Worm (Caenorhabditis elegans) whole organism, mixed stage, embryonic: Measurements from ENCODE around the gene phy-3.

Experiments used
- bed-3 ChIP-seq: fragments of 200-800 bp; sonication (Bioruptor generic); optimal IDR thresholded peaks from 3 replicates; lab custom pipeline; 2018; ENCODE audit warnings: mild to moderate bottlenecking, missing genetic modification characterization, moderate library complexity, missing compliant biosample characterization
- blmp-1 ChIP-seq: fragments of 150-350 bp; optimal IDR thresholded peaks from 2 replicates; lab custom pipeline; 2014; ENCODE audit warnings: missing biosample characterization, missing genetic modification characterization
- ceh-39 ChIP-seq: fragments of 150-350 bp; optimal IDR thresholded peaks from 2 replicates; lab custom pipeline; 2014; ENCODE audit warnings: missing biosample characterization, missing genetic modification characterization
- ceh-43 ChIP-seq: fragments of 200-800 bp; sonication (Bioruptor generic); optimal IDR thresholded peaks from 2 replicates; lab custom pipeline; 2018; ENCODE audit warnings: mild to moderate bottlenecking, missing genetic modification characterization, moderate library complexity, missing compliant biosample characterization
- drap-1 ChIP-seq: fragments of 200-800 bp; sonication (Bioruptor generic); optimal IDR thresholded peaks from 3 replicates; lab custom pipeline; 2018; ENCODE audit warnings: mild to moderate bottlenecking, missing genetic modification characterization, missing compliant biosample characterization
- elt-1 ChIP-seq: sonication (generic microtip); optimal IDR thresholded peaks from 2 replicates; lab custom pipeline; 2017; ENCODE audit warnings: missing genetic modification characterization, mild to moderate bottlenecking, missing compliant biosample characterization, antibody characterized with exemption, moderate library complexity, borderline replicate concordance; ENCODE audit not compliant: insufficient read depth
- elt-3 ChIP-seq: fragments of 150-350 bp; optimal IDR thresholded peaks from 2 replicates; lab custom pipeline; 2014; ENCODE audit warnings: missing biosample characterization, missing genetic modification characterization
- ham-2 ChIP-seq: fragments of 200-800 bp; sonication (Bioruptor generic); optimal IDR thresholded peaks from 2 replicates; lab custom pipeline; 2018; ENCODE audit warnings: mild to moderate bottlenecking, missing genetic modification characterization, missing compliant biosample characterization
- hlh-1 ChIP-seq: fragments of 150-350 bp; optimal IDR thresholded peaks from 2 replicates; lab custom pipeline; 2014; ENCODE audit warnings: missing biosample characterization, missing genetic modification reagents, missing genetic modification characterization
- lin-13 ChIP-seq: fragments of 150-350 bp; optimal IDR thresholded peaks from 2 replicates; lab custom pipeline; 2014; ENCODE audit warnings: missing biosample characterization, missing genetic modification characterization
- lin-32 ChIP-seq: fragments of 200-800 bp; sonication (Bioruptor generic); optimal IDR thresholded peaks from 2 replicates; lab custom pipeline; 2018; ENCODE audit warnings: mild to moderate bottlenecking, missing genetic modification characterization, missing compliant biosample characterization
- lsy-2 ChIP-seq: fragments of 150-350 bp; optimal IDR thresholded peaks from 2 replicates; lab custom pipeline; 2014; ENCODE audit warnings: missing biosample characterization, missing genetic modification characterization
- mab-5 ChIP-seq: fragments of 150-350 bp; optimal IDR thresholded peaks from 2 replicates; lab custom pipeline; 2014; ENCODE audit warnings: missing biosample characterization, missing genetic modification characterization
- mep-1 ChIP-seq: fragments of 150-350 bp; optimal IDR thresholded peaks from 2 replicates; lab custom pipeline; 2017; ENCODE audit warnings: missing biosample characterization, missing genetic modification reagents, missing genetic modification characterization, inconsistent platforms
- mls-2 ChIP-seq: sonication (generic microtip); optimal IDR thresholded peaks from 2 replicates; lab custom pipeline; 2016; ENCODE audit warnings: mild to moderate bottlenecking, missing genetic modification characterization, moderate library complexity, missing compliant biosample characterization
- nhr-12 ChIP-seq: fragments of 150-350 bp; optimal IDR thresholded peaks from 2 replicates; lab custom pipeline; 2014; ENCODE audit warnings: missing biosample characterization, missing genetic modification characterization
- nhr-2 ChIP-seq: fragments of 150-350 bp; optimal IDR thresholded peaks from 2 replicates; lab custom pipeline; 2014; ENCODE audit warnings: missing biosample characterization, missing genetic modification characterization
- nhr-237 ChIP-seq: fragments of 150-350 bp; optimal IDR thresholded peaks from 2 replicates; lab custom pipeline; 2014; ENCODE audit warnings: missing biosample characterization, missing genetic modification characterization
- nhr-28 ChIP-seq: fragments of 150-350 bp; optimal IDR thresholded peaks from 2 replicates; lab custom pipeline; 2014; ENCODE audit warnings: missing biosample characterization, missing genetic modification characterization
- nhr-76 ChIP-seq: sonication (generic microtip); optimal IDR thresholded peaks from 2 replicates; lab custom pipeline; 2017; ENCODE audit warnings: missing biosample characterization, missing genetic modification characterization
- pha-4 ChIP-seq: fragments of 150-350 bp; optimal IDR thresholded peaks from 2 replicates; lab custom pipeline; 2018; ENCODE audit warnings: missing biosample characterization, missing genetic modification reagents, missing genetic modification characterization
- sem-2 ChIP-seq: fragments of 200-800 bp; sonication (Bioruptor generic); optimal IDR thresholded peaks from 2 replicates; lab custom pipeline; 2018; ENCODE audit warnings: mild to moderate bottlenecking, missing genetic modification characterization, missing compliant biosample characterization
- sptf-1 ChIP-seq: sonication (generic microtip); optimal IDR thresholded peaks from 2 replicates; lab custom pipeline; 2017; ENCODE audit warnings: mild to moderate bottlenecking, missing genetic modification characterization, moderate library complexity, missing compliant biosample characterization
- unc-120 ChIP-seq: sonication (generic microtip); optimal IDR thresholded peaks from 2 replicates; lab custom pipeline; 2017; ENCODE audit warnings: missing genetic modification characterization, missing compliant biosample characterization; ENCODE audit not compliant: poor library complexity, severe bottlenecking
- unc-62 ChIP-seq: fragments of 150-350 bp; optimal IDR thresholded peaks from 2 replicates; lab custom pipeline; 2014; ENCODE audit warnings: missing biosample characterization, missing genetic modification reagents, missing genetic modification characterization
- zip-8 ChIP-seq: fragments of 150-350 bp; optimal IDR thresholded peaks from 2 replicates; lab custom pipeline; 2014; ENCODE audit warnings: missing biosample characterization, missing genetic modification characterization
- ztf-11 ChIP-seq: fragments of 150-350 bp; optimal IDR thresholded peaks from 2 replicates; lab custom pipeline; 2014; ENCODE audit warnings: missing biosample characterization, missing genetic modification characterization

Gene phy-3

ce11 chrV:16812371-16812770 lies 20.6 kb upstream of the phy-3 start:
- TF ChIP-seq bed-3 (GFP tag; lab: Kevin White, UChicago) (no peak), mab-5 (tag; lab: Kevin White, UChicago) (no peak), mep-1 (no peak), nhr-12 (tag; lab: Kevin White, UChicago) (no peak), blmp-1 (tag; lab: Kevin White, UChicago) (no peak), ceh-39 (tag; lab: Kevin White, UChicago) (no peak), nhr-76 (tag; lab: Kevin White, UChicago) (no peak), hlh-1 (tag; lab: Kevin White, UChicago) (no peak), sem-2 (GFP tag; lab: Kevin White, UChicago) (no peak), mls-2 (tag; lab: Kevin White, UChicago) (no peak), lin-32 (GFP tag; lab: Kevin White, UChicago) (no peak), lin-13 (no peak), elt-1 (no peak), nhr-2 (no peak), unc-120 (tag; lab: Kevin White, UChicago) (no peak)

DNA sequence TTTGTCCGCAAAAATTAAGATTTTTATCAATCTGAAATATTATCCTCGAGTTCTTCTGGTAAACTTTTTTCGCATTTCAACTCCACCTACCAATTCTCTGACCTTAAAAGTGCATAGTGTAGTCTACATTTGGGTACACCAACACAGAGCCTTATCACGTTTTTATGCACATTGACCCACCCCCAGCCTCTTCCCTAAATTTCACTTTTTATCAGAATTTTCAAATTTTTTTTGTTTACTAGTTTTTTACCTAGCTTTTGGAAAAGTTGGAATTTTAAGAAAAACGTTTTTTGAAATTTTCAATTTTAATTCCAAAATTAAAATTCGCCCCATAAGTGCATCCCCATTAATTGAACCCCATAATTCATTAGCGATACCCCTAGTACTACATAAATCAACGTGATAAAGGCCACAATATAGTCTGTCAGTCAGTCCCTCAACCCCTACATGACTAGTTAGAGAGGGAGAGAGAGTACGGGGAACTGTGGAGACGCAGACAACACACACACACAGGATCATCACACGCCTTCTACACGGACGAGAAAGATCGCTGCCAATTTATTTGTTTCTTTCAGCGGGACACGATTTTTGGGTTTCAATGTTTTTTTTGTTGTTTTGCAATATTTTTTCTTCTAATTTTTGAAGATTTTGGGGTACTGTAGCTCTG lies 18.3 kb upstream of the phy-3 start:
- peak; percentile 16 for TF ChIP-seq unc-62 (GFP tag; lab: Kevin White, UChicago)
- TF ChIP-seq nhr-12 (tag; lab: Kevin White, UChicago), result no peak
- TF ChIP-seq nhr-2, result no peak

- TF ChIP-seq lsy-2 (tag; lab: Kevin White, UChicago), result no peak
- no peak for TF ChIP-seq drap-1 (GFP tag; lab: Kevin White, UChicago)
- no peak for TF ChIP-seq mep-1
- TF ChIP-seq ham-2 (GFP tag; lab: Kevin White, UChicago), result no peak
- TF ChIP-seq nhr-76 (tag; lab: Kevin White, UChicago), result no peak
- TF ChIP-seq zip-8 (tag; lab: Kevin White, UChicago), result no peak
- no peak for TF ChIP-seq hlh-1 (tag; lab: Kevin White, UChicago)
- TF ChIP-seq nhr-237 (tag; lab: Kevin White, UChicago), result no peak
- TF ChIP-seq mls-2 (tag; lab: Kevin White, UChicago), result no peak
- TF ChIP-seq ceh-43 (GFP tag; lab: Kevin White, UChicago), result no peak
- no peak for TF ChIP-seq unc-120 (tag; lab: Kevin White, UChicago)
- TF ChIP-seq bed-3 (GFP tag; lab: Kevin White, UChicago), result no peak
- TF ChIP-seq sptf-1 (tag; lab: Kevin White, UChicago), result no peak
- TF ChIP-seq ceh-39 (tag; lab: Kevin White, UChicago), result no peak
- no peak for TF ChIP-seq ztf-11 (tag; lab: Kevin White, UChicago)
- no peak for TF ChIP-seq elt-1
- TF ChIP-seq nhr-28, result no peak
Measured at ce11 chrV:16815261-16815660, 17.7 kb upstream of the phy-3 start, which contains the start of gene T20B3.1. Gene T20B3.1 (plus strand): TSS chrV:16815561.

- TF ChIP-seq lin-13 (no peak), pha-4 (tag; lab: Kevin White, UChicago) (no peak), lsy-2 (tag; lab: Kevin White, UChicago) (no peak), zip-8 (tag; lab: Kevin White, UChicago) (no peak), blmp-1 (tag; lab: Kevin White, UChicago) (no peak), sem-2 (GFP tag; lab: Kevin White, UChicago) (no peak), ceh-43 (GFP tag; lab: Kevin White, UChicago) (no peak)
Measured at ce11 chrV:16816707-16817106, 16.3 kb upstream of the phy-3 start.

ce11 chrV:16821270-16821737 lies 11.7 kb upstream of the phy-3 start, which contains the start of gene T20B3.14:
Gene T20B3.14 (minus strand): TSS chrV:16821320.
- TF ChIP-seq nhr-12 (tag; lab: Kevin White, UChicago) (no peak), elt-3 (tag; lab: Kevin White, UChicago) (no peak), zip-8 (tag; lab: Kevin White, UChicago) (peak; percentile 83)

ce11 chrV:16827485-16827884 lies 5.5 kb upstream of the phy-3 start, which contains the start of gene srh-216:
Gene srh-216 (minus strand): TSS chrV:16827585.
- no peak for TF ChIP-seq nhr-237 (tag; lab: Kevin White, UChicago)
- no peak for TF ChIP-seq sem-2 (GFP tag; lab: Kevin White, UChicago)
- no peak for TF ChIP-seq elt-3 (tag; lab: Kevin White, UChicago)
- TF ChIP-seq blmp-1 (tag; lab: Kevin White, UChicago), result no peak
